Comparison of ENCODE assay signal across 6 worm cellular contexts in genomic region chrV:13085227-13085640, ce11.
TF ChIP-seq lines count a peak whose summit lies in the region.

No protein-coding gene starts in this region.

TF ChIP-seq in whole organism, L1 larva, 84 proteins besides CTCF, POLR2A, EP300 and RAD21 (continues in another document):
- TF ChIP-seq efl-3 (GFP tag; optimal IDR thresholded peaks at IDR 0.05; lab: Kevin White, UChicago) (no peak), ama-1 (optimal IDR thresholded peaks at IDR 0.05; lab: Kevin White, UChicago) (no peak), dpl-1 (GFP tag; optimal IDR thresholded peaks at IDR 0.05; lab: Kevin White, UChicago) (peak in 1 of 3 experiments; percentile 37), hlh-17 (GFP tag; optimal IDR thresholded peaks at IDR 0.05; lab: Kevin White, UChicago; ENCODE audit: borderline replicate concordance) (no peak), Y116A8C.19 (tag; optimal IDR thresholded peaks at IDR 0.05; lab: Kevin White, UChicago; ENCODE audit: borderline replicate concordance) (no peak), skn-1 (tag; optimal IDR thresholded peaks at IDR 0.05; lab: Kevin White, UChicago) (no peak), grh-1 (GFP tag; IDR thresholded peaks at IDR 0.05; lab: Robert Waterston, UW) (peak; percentile 29; the same call in 1 of the 2 replicates), ceh-88 (GFP tag; IDR thresholded peaks at IDR 0.05; lab: Robert Waterston, UW) (no peak), alr-1 (tag; optimal IDR thresholded peaks at IDR 0.05; lab: Kevin White, UChicago; ENCODE audit: borderline replicate concordance) (no peak), snu-23 (GFP tag; optimal IDR thresholded peaks at IDR 0.05; lab: Kevin White, UChicago) (peak; percentile 42), nhr-12 (tag; optimal IDR thresholded peaks at IDR 0.05; lab: Kevin White, UChicago) (no peak), ceh-63 (GFP tag; optimal IDR thresholded peaks at IDR 0.05; lab: Kevin White, UChicago) (no peak), swsn-7 (tag; optimal IDR thresholded peaks at IDR 0.05; lab: Kevin White, UChicago) (no peak), nhr-47 (tag; optimal IDR thresholded peaks at IDR 0.05; lab: Kevin White, UChicago) (no peak), aha-1 (tag; optimal IDR thresholded peaks at IDR 0.05; lab: Kevin White, UChicago) (no peak)

TF ChIP-seq in whole organism, L2 larva, 48 proteins besides CTCF, POLR2A, EP300 and RAD21 (continues in another document):
- TF ChIP-seq ztf-1 (GFP tag; conservative IDR thresholded peaks at IDR 0.05; lab: Robert Waterston, UW): no peak
- no peak for TF ChIP-seq aly-2 (tag; optimal IDR thresholded peaks at IDR 0.05; lab: Kevin White, UChicago)
- no peak for TF ChIP-seq ztf-11 (tag; optimal IDR thresholded peaks at IDR 0.05; lab: Kevin White, UChicago)
- no peak for TF ChIP-seq nhr-23 (tag; optimal IDR thresholded peaks at IDR 0.05; lab: Kevin White, UChicago)
- no peak for TF ChIP-seq skn-1 (tag; optimal IDR thresholded peaks at IDR 0.05; lab: Kevin White, UChicago)
- TF ChIP-seq sma-9 (GFP tag; optimal IDR thresholded peaks at IDR 0.05; lab: Kevin White, UChicago): peak; percentile 59
- no peak for TF ChIP-seq sma-9 (tag; optimal IDR thresholded peaks at IDR 0.05; lab: Kevin White, UChicago)
- no peak for TF ChIP-seq lin-11 (tag; optimal IDR thresholded peaks at IDR 0.05; lab: Kevin White, UChicago)
- TF ChIP-seq nhr-12 (tag; optimal IDR thresholded peaks at IDR 0.05; lab: Kevin White, UChicago): no peak
- no peak for TF ChIP-seq gmeb-1 (tag; optimal IDR thresholded peaks at IDR 0.05; lab: Kevin White, UChicago)
- TF ChIP-seq ceh-82 (tag; optimal IDR thresholded peaks at IDR 0.05; lab: Kevin White, UChicago): no peak
- peak; percentile 39 for TF ChIP-seq nhr-129 (tag; optimal IDR thresholded peaks at IDR 0.05; lab: Kevin White, UChicago)
- TF ChIP-seq blmp-1 (tag; optimal IDR thresholded peaks at IDR 0.05; lab: Kevin White, UChicago; ENCODE audit: insufficient read depth): no peak
- TF ChIP-seq nhr-25 (tag; optimal IDR thresholded peaks at IDR 0.05; lab: Kevin White, UChicago): no peak
- TF ChIP-seq nhr-10 (tag; optimal IDR thresholded peaks at IDR 0.05; lab: Kevin White, UChicago): no peak
- no peak for TF ChIP-seq nhr-237 (tag; optimal IDR thresholded peaks at IDR 0.05; lab: Kevin White, UChicago)

TF ChIP-seq in whole organism, L3 larva, 47 proteins besides CTCF, POLR2A, EP300 and RAD21 (continues in another document):
- TF ChIP-seq elt-3 (tag; optimal IDR thresholded peaks at IDR 0.05; lab: Kevin White, UChicago): peak in 1 of 3 experiments; percentile 5
- TF ChIP-seq nhr-77 (tag; optimal IDR thresholded peaks at IDR 0.05; lab: Kevin White, UChicago): no peak
- TF ChIP-seq snpc-4 (tag; optimal IDR thresholded peaks at IDR 0.05; lab: Kevin White, UChicago): no peak
- TF ChIP-seq lsy-12 (tag; optimal IDR thresholded peaks at IDR 0.05; lab: Kevin White, UChicago): no peak
- TF ChIP-seq ceh-16 (tag; optimal IDR thresholded peaks at IDR 0.05; lab: Kevin White, UChicago): no peak
- no peak for TF ChIP-seq nhr-76 (tag; optimal IDR thresholded peaks at IDR 0.05; lab: Kevin White, UChicago)
- TF ChIP-seq nfya-1 (tag; optimal IDR thresholded peaks at IDR 0.05; lab: Kevin White, UChicago; ENCODE audit: insufficient read depth): no peak
- peak; percentile 65 for TF ChIP-seq pqm-1 (tag; optimal IDR thresholded peaks at IDR 0.05; lab: Kevin White, UChicago)
- TF ChIP-seq unc-39 (tag; optimal IDR thresholded peaks at IDR 0.05; lab: Kevin White, UChicago): no peak
- TF ChIP-seq ceh-28 (tag; optimal IDR thresholded peaks at IDR 0.05; lab: Kevin White, UChicago): no peak
- TF ChIP-seq R02D3.7 (tag; optimal IDR thresholded peaks at IDR 0.05; lab: Kevin White, UChicago): no peak
- peak; percentile 36 for TF ChIP-seq jun-1 (tag; optimal IDR thresholded peaks at IDR 0.05; lab: Kevin White, UChicago)
- TF ChIP-seq nhr-11 (tag; optimal IDR thresholded peaks at IDR 0.05; lab: Kevin White, UChicago): no peak
- TF ChIP-seq ZK546.5 (tag; optimal IDR thresholded peaks at IDR 0.05; lab: Kevin White, UChicago): no peak
- no peak for TF ChIP-seq eor-1 (tag; optimal IDR thresholded peaks at IDR 0.05; lab: Kevin White, UChicago)
- no peak for TF ChIP-seq ceh-82 (tag; optimal IDR thresholded peaks at IDR 0.05; lab: Kevin White, UChicago)
- TF ChIP-seq mdl-1 (tag; optimal IDR thresholded peaks at IDR 0.05; lab: Kevin White, UChicago): no peak

TF ChIP-seq in whole organism, L4 larva, 104 proteins besides CTCF, POLR2A, EP300 and RAD21 (continues in another document):
- TF ChIP-seq daf-8 (GFP tag; IDR thresholded peaks at IDR 0.05; lab: Robert Waterston, UW): no peak
- TF ChIP-seq daf-12 (tag; optimal IDR thresholded peaks at IDR 0.05; lab: Kevin White, UChicago): no peak
- no peak for TF ChIP-seq fkh-10 (GFP tag; optimal IDR thresholded peaks at IDR 0.05; lab: Kevin White, UChicago)
- peak; percentile 75 for TF ChIP-seq hlh-11 (tag; optimal IDR thresholded peaks at IDR 0.05; lab: Kevin White, UChicago)
- no peak for TF ChIP-seq aly-2 (tag; optimal IDR thresholded peaks at IDR 0.05; lab: Kevin White, UChicago)
- no peak for TF ChIP-seq Y5F2A.4 (GFP tag; optimal IDR thresholded peaks at IDR 0.05; lab: Kevin White, UChicago)
- no peak for TF ChIP-seq madf-9 (GFP tag; conservative IDR thresholded peaks at IDR 0.05; lab: Robert Waterston, UW)
- no peak for TF ChIP-seq hmg-1.1 (GFP tag; IDR thresholded peaks at IDR 0.05; lab: Robert Waterston, UW)
- no peak for TF ChIP-seq T26A8.4 (GFP tag; IDR thresholded peaks at IDR 0.05; lab: Robert Waterston, UW)
- no peak for TF ChIP-seq lim-7 (GFP tag; IDR thresholded peaks at IDR 0.05; lab: Robert Waterston, UW)
- TF ChIP-seq mdl-1 (tag; optimal IDR thresholded peaks at IDR 0.05; lab: Kevin White, UChicago): peak in 1 of 2 experiments; percentile 31
- TF ChIP-seq dpl-1 (GFP tag; optimal IDR thresholded peaks at IDR 0.05; lab: Kevin White, UChicago): no peak
- no peak for TF ChIP-seq snpc-4 (tag; optimal IDR thresholded peaks at IDR 0.05; lab: Kevin White, UChicago)
- no peak for TF ChIP-seq nhr-6 (tag; optimal IDR thresholded peaks at IDR 0.05; lab: Kevin White, UChicago)
- TF ChIP-seq ztf-11 (tag; optimal IDR thresholded peaks at IDR 0.05; lab: Kevin White, UChicago): no peak
- no peak for TF ChIP-seq duxl-1 (tag; optimal IDR thresholded peaks at IDR 0.05; lab: Kevin White, UChicago; ENCODE audit: poor library complexity)
- TF ChIP-seq php-3 (GFP tag; IDR thresholded peaks at IDR 0.05; lab: Robert Waterston, UW): 0 out of 2 replicates have a peak, but pooled peaks have one; percentile 14

TF ChIP-seq in whole organism, late embryonic, 69 proteins besides CTCF, POLR2A, EP300 and RAD21:
- no peak for TF ChIP-seq nhr-232 (tag; optimal IDR thresholded peaks at IDR 0.05; lab: Kevin White, UChicago)
- peak; percentile 39 for TF ChIP-seq elt-2 (tag; optimal IDR thresholded peaks at IDR 0.05; lab: Kevin White, UChicago)
- no peak for TF ChIP-seq fkh-10 (GFP tag; optimal IDR thresholded peaks at IDR 0.05; lab: Kevin White, UChicago)

TF ChIP-seq in whole organism, young adult, 124 proteins besides CTCF, POLR2A, EP300 and RAD21:
- no peak for TF ChIP-seq pha-4 (tag; optimal IDR thresholded peaks at IDR 0.05; lab: Kevin White, UChicago)
- peak; percentile 2 for TF ChIP-seq tbp1 (GFP tag; optimal IDR thresholded peaks at IDR 0.05; lab: Kevin White, UChicago)
- peak; percentile 78 for TF ChIP-seq nhr-80 (tag; optimal IDR thresholded peaks at IDR 0.05; lab: Kevin White, UChicago)
- TF ChIP-seq D2030.7 (GFP tag; IDR thresholded peaks at IDR 0.05; lab: Robert Waterston, UW): no peak
- no peak for TF ChIP-seq bed-2 (GFP tag; IDR thresholded peaks at IDR 0.05; lab: Robert Waterston, UW)
- no peak for TF ChIP-seq snpc-3.4 (tag; optimal IDR thresholded peaks at IDR 0.05; lab: Kevin White, UChicago)
- TF ChIP-seq ztf-22 (GFP tag; optimal IDR thresholded peaks at IDR 0.05; lab: Kevin White, UChicago): peak; percentile 41
- TF ChIP-seq madf-3 (GFP tag; IDR thresholded peaks at IDR 0.05; lab: Robert Waterston, UW): no peak
- no peak for TF ChIP-seq dpff-1 (tag; optimal IDR thresholded peaks at IDR 0.05; lab: Kevin White, UChicago)
- no peak for TF ChIP-seq cebp-1 (GFP tag; IDR thresholded peaks at IDR 0.05; lab: Robert Waterston, UW)
- peak; percentile 44 for TF ChIP-seq cebp-1 (tag; optimal IDR thresholded peaks at IDR 0.05; lab: Kevin White, UChicago)
- TF ChIP-seq zim-3 (tag; optimal IDR thresholded peaks at IDR 0.05; lab: Kevin White, UChicago): no peak
- no peak for TF ChIP-seq mes-4 (tag; optimal IDR thresholded peaks at IDR 0.05; lab: Kevin White, UChicago)
- no peak for TF ChIP-seq F49E8.2 (tag; optimal IDR thresholded peaks at IDR 0.05; lab: Kevin White, UChicago; ENCODE audit: insufficient read depth)
- TF ChIP-seq atf-7 (tag; optimal IDR thresholded peaks at IDR 0.05; lab: Kevin White, UChicago): no peak
- TF ChIP-seq nhr-179 (tag; optimal IDR thresholded peaks at IDR 0.05; lab: Kevin White, UChicago): no peak
- TF ChIP-seq lin-26 (GFP tag; IDR thresholded peaks at IDR 0.05; lab: Robert Waterston, UW): 0 out of 2 replicates have a peak, but pooled peaks have one; percentile 16
- no peak for TF ChIP-seq nfya-2 (GFP tag; IDR thresholded peaks at IDR 0.05; lab: Robert Waterston, UW)
- peak; percentile 3 for TF ChIP-seq somi-1 (GFP tag; optimal IDR thresholded peaks at IDR 0.05; lab: Kevin White, UChicago)
- no peak for TF ChIP-seq ceh-27 (GFP tag; optimal IDR thresholded peaks at IDR 0.05; lab: Kevin White, UChicago)
- no peak for TF ChIP-seq dpl-1 (GFP tag; optimal IDR thresholded peaks at IDR 0.05; lab: Kevin White, UChicago)
- peak; percentile 37 for TF ChIP-seq ztf-26 (tag; optimal IDR thresholded peaks at IDR 0.05; lab: Kevin White, UChicago)
- TF ChIP-seq Y95B8A.8 (GFP tag; IDR thresholded peaks at IDR 0.05; lab: Robert Waterston, UW): no peak
- TF ChIP-seq egrh-3 (GFP tag; IDR thresholded peaks at IDR 0.05; lab: Robert Waterston, UW): no peak
